Worm (Caenorhabditis elegans): Measurements from ENCODE around the gene sos-1.

ce11 chrV:4471065-4471464 is 78.0 kb downstream of the sos-1 start, which contains the start of gene T08H10.3:
- no peak for TF ChIP-seq dao-5 (tag; optimal IDR thresholded peaks at IDR 0.05)
- TF ChIP-seq him-1 (tag; optimal IDR thresholded peaks at IDR 0.05): no peak
- TF ChIP-seq W03F9.2 (tag; optimal IDR thresholded peaks at IDR 0.05): no peak

All from whole organism, L4/young adult.